Fruit fly (Drosophila melanogaster) whole organism, embryonic: ENCODE data around the gene Pde11.

Source experiments
- Antp ChIP-seq: fragments of 200-800 bp; sonication (Bioruptor generic); optimal IDR thresholded peaks from 3 replicates; lab custom pipeline; 2016; ENCODE audit warnings: missing biosample characterization, missing genetic modification characterization
- Atf6 ChIP-seq: fragments of 200-800 bp; sonication (Bioruptor generic); IDR thresholded peaks from 2 replicates; pipeline ENCODE4 v1.3.6; 2022; ENCODE audit warnings: missing biosample characterization, missing genetic modification characterization
- CG10462 ChIP-seq: fragments of 200-800 bp; sonication (Bioruptor generic); optimal IDR thresholded peaks from 2 replicates; lab custom pipeline; 2016; ENCODE audit warnings: missing biosample characterization, missing genetic modification characterization
- CG10565 ChIP-seq: fragments of 200-800 bp; sonication (Bioruptor generic); optimal IDR thresholded peaks from 3 replicates; lab custom pipeline; 2016; ENCODE audit warnings: missing biosample characterization, mild to moderate bottlenecking, missing genetic modification characterization
- CG10959 ChIP-seq: fragments of 200-800 bp; sonication (Bioruptor generic); IDR thresholded peaks from 2 replicates; pipeline ENCODE4 v1.3.6; 2022; ENCODE audit warnings: missing biosample characterization, missing genetic modification characterization
- CG11695 ChIP-seq: fragments of 200-800 bp; sonication (Bioruptor generic); IDR thresholded peaks from 3 replicates; pipeline ENCODE4 v1.3.6; 2022; ENCODE audit warnings: missing biosample characterization, missing genetic modification characterization
- CG12104 ChIP-seq: fragments of 200-800 bp; sonication (Bioruptor generic); optimal IDR thresholded peaks from 3 replicates; lab custom pipeline; 2016; ENCODE audit warnings: missing biosample characterization, missing genetic modification characterization
- CG13624 ChIP-seq: fragments of 200-800 bp; sonication (Bioruptor generic); optimal IDR thresholded peaks from 2 replicates; lab custom pipeline; 2016; ENCODE audit warnings: missing biosample characterization, missing genetic modification characterization
- CG15269 ChIP-seq: fragments of 200-800 bp; sonication (Bioruptor generic); optimal IDR thresholded peaks from 2 replicates; lab custom pipeline; 2018; ENCODE audit warnings: missing biosample characterization, mild to moderate bottlenecking, missing genetic modification characterization, moderate library complexity
- CG2120 ChIP-seq: fragments of 200-800 bp; sonication (Bioruptor generic); optimal IDR thresholded peaks from 3 replicates; lab custom pipeline; 2016; ENCODE audit warnings: missing biosample characterization, missing genetic modification characterization
- CG2678 ChIP-seq: fragments of 200-800 bp; sonication (Bioruptor generic); optimal IDR thresholded peaks from 3 replicates; lab custom pipeline; 2019; ENCODE audit warnings: missing biosample characterization, mild to moderate bottlenecking, missing genetic modification characterization, moderate library complexity
- CG31441 ChIP-seq: fragments of 200-800 bp; sonication (Bioruptor generic); IDR thresholded peaks from 2 replicates; pipeline ENCODE4 v1.3.6; 2022; ENCODE audit warnings: missing biosample characterization, missing genetic modification characterization
- CG3163 ChIP-seq: fragments of 200-800 bp; sonication (Bioruptor generic); optimal IDR thresholded peaks from 3 replicates; lab custom pipeline; 2016; ENCODE audit warnings: missing biosample characterization, missing genetic modification characterization
- CG34376 ChIP-seq: fragments of 200-800 bp; sonication (Bioruptor generic); optimal IDR thresholded peaks from 2 replicates; lab custom pipeline; 2018; ENCODE audit warnings: missing biosample characterization, mild to moderate bottlenecking, missing genetic modification characterization
- CG42726 ChIP-seq: fragments of 200-800 bp; sonication (Bioruptor generic); IDR thresholded peaks from 2 replicates; pipeline ENCODE4 v1.3.6; 2022; ENCODE audit warnings: missing biosample characterization, missing genetic modification characterization; ENCODE audit not compliant: partially characterized antibody
- CG5245 ChIP-seq: fragments of 200-800 bp; sonication (Bioruptor generic); optimal IDR thresholded peaks from 3 replicates; lab custom pipeline; 2016; ENCODE audit warnings: missing biosample characterization, missing genetic modification characterization
- CG5953 ChIP-seq: fragments of 200-800 bp; sonication (Bioruptor generic); IDR thresholded peaks from 2 replicates; pipeline ENCODE4 v1.3.6; 2022; ENCODE audit warnings: missing biosample characterization, missing genetic modification characterization
- CG6791 ChIP-seq: fragments of 200-800 bp; sonication (Bioruptor generic); IDR thresholded peaks from 3 replicates; pipeline ENCODE4 v1.3.6; 2022; ENCODE audit warnings: missing biosample characterization, missing genetic modification characterization; ENCODE audit not compliant: partially characterized antibody
- CG6813 ChIP-seq: fragments of 200-800 bp; sonication (Bioruptor generic); optimal IDR thresholded peaks from 2 replicates; lab custom pipeline; 2017; ENCODE audit warnings: missing biosample characterization, missing genetic modification characterization, mild to moderate bottlenecking, moderate library complexity, missing genetic modification reagents
- CG9932 ChIP-seq: fragments of 200-800 bp; sonication (Bioruptor generic); IDR thresholded peaks from 2 replicates; pipeline ENCODE4 v1.3.6; 2022; ENCODE audit warnings: missing biosample characterization, missing genetic modification characterization
- CkIIα-i1 ChIP-seq: fragments of 200-800 bp; sonication (Bioruptor generic); IDR thresholded peaks from 2 replicates; pipeline ENCODE4 v1.3.6; 2022; ENCODE audit warnings: missing biosample characterization, missing genetic modification characterization
- Doc3 ChIP-seq: fragments of 200-800 bp; sonication (Bioruptor generic); IDR thresholded peaks from 3 replicates; pipeline ENCODE4 v1.3.6; 2022; ENCODE audit warnings: missing biosample characterization, missing genetic modification characterization; ENCODE audit not compliant: partially characterized antibody
- HLH4C ChIP-seq: fragments of 200-800 bp; sonication (Bioruptor generic); IDR thresholded peaks from 3 replicates; pipeline ENCODE4 v1.3.6; 2022; ENCODE audit warnings: missing biosample characterization, missing genetic modification characterization; ENCODE audit not compliant: partially characterized antibody
- MBD-R2 ChIP-seq: fragments of 200-800 bp; sonication (Bioruptor generic); IDR thresholded peaks from 2 replicates; pipeline ENCODE4 v1.3.6; 2022; ENCODE audit warnings: missing biosample characterization, missing genetic modification characterization
- MTF-1 ChIP-seq: fragments of 200-800 bp; sonication (Bioruptor generic); optimal IDR thresholded peaks from 2 replicates; lab custom pipeline; 2018; ENCODE audit warnings: missing biosample characterization, mild to moderate bottlenecking, missing genetic modification characterization, borderline replicate concordance
- NfI ChIP-seq: fragments of 200-800 bp; sonication (Bioruptor generic); optimal IDR thresholded peaks from 3 replicates; lab custom pipeline; 2018; ENCODE audit warnings: missing biosample characterization, mild to moderate bottlenecking, missing genetic modification characterization, moderate library complexity
- Rfx ChIP-seq: fragments of 200-800 bp; sonication (Bioruptor generic); IDR thresholded peaks from 2 replicates; pipeline ENCODE4 v1.3.6; 2022; ENCODE audit warnings: missing biosample characterization, missing genetic modification characterization
- Sry-β ChIP-seq: fragments of 200-800 bp; sonication (Bioruptor generic); optimal IDR thresholded peaks from 2 replicates; lab custom pipeline; 2018; ENCODE audit warnings: missing biosample characterization, mild to moderate bottlenecking, missing genetic modification characterization, moderate library complexity
- ac ChIP-seq: fragments of 200-800 bp; sonication (Bioruptor generic); optimal IDR thresholded peaks from 3 replicates; lab custom pipeline; 2017; ENCODE audit warnings: missing biosample characterization, mild to moderate bottlenecking, missing genetic modification characterization
- cad ChIP-seq: fragments of >200 bp; optimal IDR thresholded peaks from 2 replicates; lab custom pipeline; 2017; ENCODE audit warnings: missing biosample characterization, missing genetic modification characterization
- cas ChIP-seq: fragments of 200-800 bp; sonication (Bioruptor generic); IDR thresholded peaks from 2 replicates; pipeline ENCODE4 v1.3.6; 2022; ENCODE audit warnings: missing biosample characterization, missing genetic modification characterization
- crol ChIP-seq: fragments of 200-800 bp; sonication (Bioruptor generic); IDR thresholded peaks from 2 replicates; pipeline ENCODE4 v1.3.6; 2022; ENCODE audit warnings: missing biosample characterization, missing genetic modification characterization
- fd102C ChIP-seq: fragments of 200-800 bp; sonication (Bioruptor generic); optimal IDR thresholded peaks from 2 replicates; lab custom pipeline; 2018; ENCODE audit warnings: missing biosample characterization, mild to moderate bottlenecking, missing genetic modification characterization, moderate library complexity
- fd3F ChIP-seq: fragments of 200-800 bp; sonication (Bioruptor generic); optimal IDR thresholded peaks from 2 replicates; lab custom pipeline; 2018; ENCODE audit warnings: missing biosample characterization, mild to moderate bottlenecking, missing genetic modification characterization, moderate library complexity
- hth ChIP-seq: fragments of >200 bp; optimal IDR thresholded peaks from 2 replicates; lab custom pipeline; 2017; ENCODE audit warnings: inconsistent platforms
- kah ChIP-seq: fragments of 200-800 bp; sonication (Bioruptor generic); optimal IDR thresholded peaks from 2 replicates; lab custom pipeline; 2018; ENCODE audit warnings: missing biosample characterization, mild to moderate bottlenecking, missing genetic modification characterization
- nom ChIP-seq: fragments of 200-800 bp; sonication (Bioruptor generic); optimal IDR thresholded peaks from 2 replicates; lab custom pipeline; 2017; ENCODE audit warnings: missing biosample characterization, missing genetic modification characterization, mild to moderate bottlenecking, moderate library complexity, missing genetic modification reagents
- otp ChIP-seq: fragments of 200-800 bp; sonication (Bioruptor generic); IDR thresholded peaks from 3 replicates; pipeline ENCODE4, ENCODE4 v1.3.6; 2022; ENCODE audit warnings: missing biosample characterization, missing genetic modification characterization
- pita ChIP-seq: fragments of 200-800 bp; sonication (Bioruptor generic); optimal IDR thresholded peaks from 2 replicates; lab custom pipeline; 2017; ENCODE audit warnings: missing biosample characterization, mild to moderate bottlenecking, missing genetic modification characterization
- rib ChIP-seq: fragments of 200-800 bp; sonication (Bioruptor generic); IDR thresholded peaks from 2 replicates; pipeline ENCODE4 v1.3.6; 2022; ENCODE audit warnings: missing biosample characterization, missing genetic modification characterization
- ro ChIP-seq: fragments of 200-800 bp; sonication (Bioruptor generic); IDR thresholded peaks from 2 replicates; pipeline ENCODE4 v1.3.6; 2022; ENCODE audit warnings: missing biosample characterization, missing genetic modification characterization
- sc ChIP-seq, 3 experiments: fragments of >200 bp in 2 of 3; fragments of 200-800 bp in 1 of 3; sonication (Bioruptor generic) in 1 of 3; optimal IDR thresholded peaks; 2 replicates in 2 of 3; 3 replicates in 1 of 3; lab custom pipeline; 2017; ENCODE audit warnings: mild to moderate bottlenecking in 1 of 3, missing biosample characterization in 1 of 3, missing genetic modification characterization in 1 of 3, missing genetic modification reagents in 1 of 3
- sr ChIP-seq: fragments of 200-800 bp; sonication (Bioruptor generic); IDR thresholded peaks from 3 replicates; pipeline ENCODE4 v1.3.6; 2022; ENCODE audit warnings: missing biosample characterization, missing genetic modification characterization
- z ChIP-seq: fragments of 200-800 bp; sonication (Bioruptor generic); IDR thresholded peaks from 3 replicates; pipeline ENCODE4 v1.3.6; 2022; ENCODE audit warnings: missing biosample characterization, missing genetic modification characterization

The Pde11 gene

DNA sequence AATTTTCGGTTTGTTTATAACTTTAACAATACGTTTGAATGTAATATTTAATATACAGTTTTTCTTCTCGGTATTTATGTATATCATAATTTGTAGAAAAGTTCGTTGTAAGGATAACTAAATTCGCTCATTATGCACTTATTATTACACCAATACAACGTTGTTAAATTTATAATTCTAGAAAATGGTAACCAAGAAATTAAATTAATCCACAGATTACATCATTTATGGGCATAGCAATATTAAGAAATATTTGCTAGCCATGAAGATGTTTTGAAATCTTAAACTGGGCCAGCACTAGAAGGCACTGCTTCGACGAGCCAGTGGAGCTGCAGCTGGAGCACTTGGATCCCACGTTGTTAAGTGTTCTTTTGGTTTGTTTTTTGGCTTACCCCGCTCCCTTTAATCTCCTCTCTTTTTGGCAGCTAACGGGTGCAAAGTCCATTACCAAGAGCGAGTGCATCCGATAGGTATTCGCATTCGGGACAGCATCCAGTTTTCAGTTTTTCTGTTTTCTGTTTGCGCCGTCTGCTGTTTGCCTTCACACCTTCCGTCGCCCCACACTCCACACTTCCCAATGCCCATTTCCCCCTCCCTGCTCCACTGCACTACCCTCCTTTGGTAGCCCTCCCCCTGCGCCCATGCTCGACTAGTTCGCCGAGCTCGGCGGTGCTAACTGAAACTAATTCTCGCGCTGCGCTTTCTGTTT lies 17.6 kb downstream of the Pde11 start (continued):
- TF ChIP-seq crol (GFP tag; lab: Robert Waterston, UW) = peak; percentile 93
- TF ChIP-seq otp (GFP tag; lab: Robert Waterston, UW) = peak; percentile 47; the same call in 1 of the 3 replicates
- no peak for TF ChIP-seq hth (lab: Kevin White, UChicago)
- TF ChIP-seq CG5953 (GFP tag; lab: Robert Waterston, UW) = no peak
- TF ChIP-seq Sry-β (GFP tag; lab: Kevin White, UChicago) = peak; percentile 85
- TF ChIP-seq ro (GFP tag; lab: Robert Waterston, UW) = 0 out of 2 replicates have a peak, but pooled peaks have one; percentile 28
- TF ChIP-seq CG10959 (GFP tag; lab: Robert Waterston, UW) = no peak
- TF ChIP-seq sc (optimal IDR thresholded peaks at IDR 0.05; lab: Kevin White, UChicago) = no peak
- TF ChIP-seq sc (GFP tag; optimal IDR thresholded peaks at IDR 0.05; lab: Kevin White, UChicago) = no peak
- 0 out of 2 replicates have a peak, but pooled peaks have one; percentile 18 for TF ChIP-seq rib (GFP tag; lab: Robert Waterston, UW)
- TF ChIP-seq CG13624 (GFP tag; lab: Kevin White, UChicago) = no peak
- TF ChIP-seq fd3F = no peak
- no peak for TF ChIP-seq CG12104 (GFP tag; lab: Kevin White, UChicago)

DNA sequence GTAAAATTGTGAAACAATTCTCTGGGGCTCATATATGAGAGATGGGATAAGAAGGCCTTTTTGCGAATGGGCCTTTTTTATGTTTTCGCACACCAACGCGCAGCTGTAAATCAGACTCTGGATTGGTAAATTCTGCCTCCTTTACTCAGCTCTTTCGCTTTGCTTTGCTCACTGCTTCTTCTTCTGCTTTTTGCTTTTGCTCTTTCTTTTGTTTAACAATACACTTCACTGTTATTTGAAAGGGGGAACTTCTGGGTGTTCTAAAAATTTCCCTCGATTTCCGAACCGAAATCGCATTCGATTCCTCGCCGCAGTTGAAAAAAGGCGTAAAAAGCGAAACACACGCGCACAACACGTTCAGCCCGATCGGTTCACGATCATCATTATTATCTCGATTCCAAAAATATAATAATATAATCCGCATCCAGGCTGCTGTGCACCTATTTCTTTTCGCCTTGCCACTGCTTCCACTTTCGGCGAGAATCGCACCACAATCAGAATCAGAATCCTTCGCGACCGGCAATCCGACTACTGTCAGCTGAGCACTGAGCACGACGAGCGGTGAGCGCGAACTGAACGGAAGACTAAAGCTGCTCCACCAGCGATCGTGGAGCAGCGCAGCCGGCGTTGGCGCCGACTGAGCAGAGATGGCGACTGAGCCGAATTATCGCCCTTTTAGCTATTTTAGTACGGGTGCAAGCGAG lies 18.3 kb downstream of the Pde11 start:
- TF ChIP-seq HLH4C (GFP tag; lab: Robert Waterston, UW) (no peak; the same call in 2 of the 3 replicates), Doc3 (0 out of 3 replicates have a peak, but pooled peaks have one; percentile 18), CG2678 (peak; percentile 6), Antp (GFP tag; lab: Kevin White, UChicago) (no peak), fd102C (GFP tag; lab: Kevin White, UChicago) (no peak), Atf6 (GFP tag; lab: Robert Waterston, UW) (0 out of 2 replicates have a peak, but pooled peaks have one; percentile 36), CG10462 (GFP tag; lab: Kevin White, UChicago) (no peak), z (GFP tag; lab: Robert Waterston, UW) (peak; percentile 80), CkIIα-i1 (GFP tag; lab: Robert Waterston, UW) (no peak), CG6813 (no peak), CG10959 (GFP tag; lab: Robert Waterston, UW) (no peak), nom (GFP tag; lab: Kevin White, UChicago) (peak; percentile 49), MBD-R2 (peak; percentile 29; the same call in 1 of the 2 replicates), CG11695 (peak; percentile 44; the same call in 1 of the 3 replicates), ac (GFP tag; lab: Kevin White, UChicago) (no peak), CG42726 (GFP tag; lab: Robert Waterston, UW) (peak; percentile 81; the same call in 1 of the 2 replicates), CG15269 (tag; lab: Kevin White, UChicago) (peak; percentile 3), CG3163 (GFP tag; lab: Kevin White, UChicago) (peak; percentile 17), kah (GFP tag; lab: Kevin White, UChicago) (peak; percentile 13), Sry-β (GFP tag; lab: Kevin White, UChicago) (peak; percentile 91), MTF-1 (GFP tag; lab: Kevin White, UChicago) (peak; percentile 36), CG31441 (GFP tag; lab: Robert Waterston, UW) (0 out of 2 replicates have a peak, but pooled peaks have one; percentile 9), pita (GFP tag; lab: Kevin White, UChicago) (no peak), cas (GFP tag; lab: Robert Waterston, UW) (0 out of 2 replicates have a peak, but pooled peaks have one; percentile 27), sr (GFP tag; lab: Robert Waterston, UW) (0 out of 3 replicates have a peak, but pooled peaks have one; percentile 11), cad (GFP tag; lab: Kevin White, UChicago) (no peak), CG2120 (GFP tag; lab: Kevin White, UChicago) (peak; percentile 16), CG9932 (GFP tag; lab: Robert Waterston, UW) (peak; percentile 30; the same call in 1 of the 2 replicates), Rfx (GFP tag; lab: Robert Waterston, UW) (peak; percentile 41; the same call in 1 of the 2 replicates), CG10565 (no peak), CG5245 (GFP tag; lab: Kevin White, UChicago) (no peak), CG34376 (peak; percentile 43), NfI (GFP tag; lab: Kevin White, UChicago) (peak; percentile 15), CG6791 (GFP tag; lab: Robert Waterston, UW) (0 out of 3 replicates have a peak, but pooled peaks have one; percentile 44)
